Fruit fly (Drosophila melanogaster): Measurements from ENCODE around the gene JMJD7.

The JMJD7 gene

dm6 chr3L:13433522-13433921, 16.6 kb downstream of the JMJD7 start:
- no peak for TF ChIP-seq CG8478 (optimal IDR thresholded peaks at IDR 0.05)
- no peak for TF ChIP-seq CTCF (optimal IDR thresholded peaks at IDR 0.05)

dm6 chr3L:13432791-13433190, 17.3 kb downstream of the JMJD7 start:
- TF ChIP-seq CG8478 (optimal IDR thresholded peaks at IDR 0.05) (no peak), CTCF (optimal IDR thresholded peaks at IDR 0.05) (no peak)

- TF ChIP-seq CG8478 (optimal IDR thresholded peaks at IDR 0.05): no peak
- TF ChIP-seq CTCF (optimal IDR thresholded peaks at IDR 0.05): no peak
Observed at dm6 chr3L:13430171-13430570, 19.9 kb downstream of the JMJD7 start.

- TF ChIP-seq CTCF (optimal IDR thresholded peaks at IDR 0.05) (no peak), CG8478 (optimal IDR thresholded peaks at IDR 0.05) (no peak)
Observed at dm6 chr3L:13426573-13426972, 23.5 kb downstream of the JMJD7 start, which contains the start of gene CG14105. Gene CG14105, minus strand, starts transcription at chr3L:13426673.

- TF ChIP-seq CG8478 (optimal IDR thresholded peaks at IDR 0.05): no peak
- no peak for TF ChIP-seq CTCF (optimal IDR thresholded peaks at IDR 0.05)
Observed at dm6 chr3L:13425571-13425970, 24.5 kb downstream of the JMJD7 start, which contains the start of gene CG14106. Gene CG14106, minus strand, starts transcription at chr3L:13425671.

- TF ChIP-seq CTCF (optimal IDR thresholded peaks at IDR 0.05) (no peak), CG8478 (optimal IDR thresholded peaks at IDR 0.05) (no peak)
Observed at dm6 chr3L:13424068-13424467, 26.0 kb downstream of the JMJD7 start, which contains the start of gene CG33263. Gene CG33263, minus strand, starts transcription at chr3L:13424168.

dm6 chr3L:13422286-13422787, 27.7 kb downstream of the JMJD7 start, which contains the start of gene CG32121:
Gene CG32121, minus strand, starts transcription at chr3L:13422336.
- TF ChIP-seq CTCF (optimal IDR thresholded peaks at IDR 0.05): no peak
- no peak for TF ChIP-seq CG8478 (optimal IDR thresholded peaks at IDR 0.05)

- TF ChIP-seq CTCF (optimal IDR thresholded peaks at IDR 0.05) (no peak), CG8478 (optimal IDR thresholded peaks at IDR 0.05) (no peak)
Observed at dm6 chr3L:13420212-13420611, 29.9 kb downstream of the JMJD7 start.

- TF ChIP-seq CG8478 (optimal IDR thresholded peaks at IDR 0.05): no peak
- no peak for TF ChIP-seq CTCF (optimal IDR thresholded peaks at IDR 0.05)
Observed at dm6 chr3L:13412886-13413224, 37.2 kb downstream of the JMJD7 start.

- TF ChIP-seq CTCF (optimal IDR thresholded peaks at IDR 0.05): no peak
- no peak for TF ChIP-seq CG8478 (optimal IDR thresholded peaks at IDR 0.05)
Observed at dm6 chr3L:13412200-13412885, 37.7 kb downstream of the JMJD7 start, which contains the start of the genes CG10222 and flr. Gene CG10222, minus strand, starts transcription at chr3L:13412453. Gene flr, plus strand, starts transcription at chr3L:13412843.

dm6 chr3L:13410999-13411398, 39.1 kb downstream of the JMJD7 start:
- peak; percentile 81 to 96 for TF ChIP-seq CTCF (optimal IDR thresholded peaks at IDR 0.05)
- TF ChIP-seq CG8478 (optimal IDR thresholded peaks at IDR 0.05): no peak

- TF ChIP-seq CTCF (optimal IDR thresholded peaks at IDR 0.05): no peak
- TF ChIP-seq CG8478 (optimal IDR thresholded peaks at IDR 0.05): no peak
Observed at dm6 chr3L:13409809-13410521, 40.1 kb downstream of the JMJD7 start.

- TF ChIP-seq CG8478 (optimal IDR thresholded peaks at IDR 0.05) (no peak), CTCF (optimal IDR thresholded peaks at IDR 0.05) (no peak)
Observed at dm6 chr3L:13406873-13407272, 43.2 kb downstream of the JMJD7 start.

- TF ChIP-seq CG8478 (optimal IDR thresholded peaks at IDR 0.05): no peak
Observed at dm6 chr3L:13403141-13403867, 46.8 kb downstream of the JMJD7 start.

- TF ChIP-seq CTCF (optimal IDR thresholded peaks at IDR 0.05) (no peak), CG8478 (optimal IDR thresholded peaks at IDR 0.05) (no peak)
Observed at dm6 chr3L:13400872-13401418, 49.1 kb downstream of the JMJD7 start, which contains the start of gene sens. Gene sens, minus strand, starts transcription at chr3L:13401125.
